Worm (Caenorhabditis elegans) whole organism, late embryonic: Measurements from ENCODE around the gene C43C3.4.

Source experiments
- elt-2 ChIP-seq: sonication (generic microtip); optimal IDR thresholded peaks from 2 replicates; lab custom pipeline; 2016; ENCODE audit warnings: missing genetic modification reagents, missing genetic modification characterization, missing compliant biosample characterization
- hlh-6 ChIP-seq: sonication (generic microtip); optimal IDR thresholded peaks from 2 replicates; lab custom pipeline; 2016; ENCODE audit warnings: missing genotype, missing genetic modification characterization, missing compliant biosample characterization
- lim-6 ChIP-seq: sonication (generic microtip); optimal IDR thresholded peaks from 2 replicates; lab custom pipeline; 2016; ENCODE audit warnings: missing genetic modification characterization, missing compliant biosample characterization
- pha-4 ChIP-seq: fragments of 150-350 bp; optimal IDR thresholded peaks from 2 replicates; lab custom pipeline; 2018; ENCODE audit warnings: missing biosample characterization, missing genetic modification reagents, missing genetic modification characterization
- pqm-1 ChIP-seq: sonication (generic microtip); optimal IDR thresholded peaks from 2 replicates; lab custom pipeline; 2016; ENCODE audit warnings: missing genetic modification characterization, missing compliant biosample characterization

- no peak for TF ChIP-seq elt-2
- TF ChIP-seq pha-4 (tag; lab: Kevin White, UChicago), result no peak
- no peak for TF ChIP-seq pqm-1 (tag; lab: Kevin White, UChicago)
- TF ChIP-seq lim-6, result no peak
- TF ChIP-seq hlh-6 (tag; lab: Kevin White, UChicago), result no peak
Observed at ce11 chrX:9713613-9714012, 38.9 kb upstream of the C43C3.4 start, which contains the start of gene F15G9.2.
